Worm (Caenorhabditis elegans): Measurements from ENCODE around the gene nlp-27.

nlp-27 gene

ce11 chrV:4010170-4010569 lies 21.0 kb downstream of the nlp-27 start, which contains the start of gene srh-4:
srh-4 (plus strand) TSS chrV:4010470.
- TF ChIP-seq elt-1 (tag; optimal IDR thresholded peaks at IDR 0.05), result no peak
- no peak for TF ChIP-seq fos-1 (tag; optimal IDR thresholded peaks at IDR 0.05)
- no peak for TF ChIP-seq aly-2 (tag; optimal IDR thresholded peaks at IDR 0.05)
- no peak for TF ChIP-seq zag-1 (tag; optimal IDR thresholded peaks at IDR 0.05)
- no peak for TF ChIP-seq nhr-43 (tag; optimal IDR thresholded peaks at IDR 0.05; ENCODE audit: poor library complexity, severe bottlenecking)

ce11 chrV:4016780-4017179 lies 27.6 kb downstream of the nlp-27 start, which contains the start of gene srw-89:
srw-89 (plus strand) TSS chrV:4017080.
- TF ChIP-seq ceh-82 (tag; optimal IDR thresholded peaks at IDR 0.05) (no peak), aly-2 (tag; optimal IDR thresholded peaks at IDR 0.05) (no peak), ceh-9 (tag; optimal IDR thresholded peaks at IDR 0.05) (no peak), mdl-1 (tag; optimal IDR thresholded peaks at IDR 0.05) (no peak), eor-1 (tag; optimal IDR thresholded peaks at IDR 0.05) (no peak), ztf-11 (tag; optimal IDR thresholded peaks at IDR 0.05) (no peak), ceh-16 (tag; optimal IDR thresholded peaks at IDR 0.05) (no peak), sea-2 (GFP tag; optimal IDR thresholded peaks at IDR 0.05) (no peak), egl-27 (tag; optimal IDR thresholded peaks at IDR 0.05) (no peak), elt-2 (tag; optimal IDR thresholded peaks at IDR 0.05) (no peak), nfya-1 (tag; optimal IDR thresholded peaks at IDR 0.05; ENCODE audit: insufficient read depth) (no peak), mml-1 (tag; optimal IDR thresholded peaks at IDR 0.05) (no peak), nhr-11 (tag; optimal IDR thresholded peaks at IDR 0.05) (no peak), elt-1 (tag; optimal IDR thresholded peaks at IDR 0.05) (no peak), daf-12 (tag; optimal IDR thresholded peaks at IDR 0.05) (no peak), egl-5 (tag; optimal IDR thresholded peaks at IDR 0.05) (no peak), snpc-4 (tag; optimal IDR thresholded peaks at IDR 0.05) (no peak), fkh-2 (tag; optimal IDR thresholded peaks at IDR 0.05) (no peak), ceh-28 (tag; optimal IDR thresholded peaks at IDR 0.05) (no peak), nhr-77 (tag; optimal IDR thresholded peaks at IDR 0.05) (no peak)

ce11 chrV:4018591-4018990 lies 29.4 kb downstream of the nlp-27 start:
- TF ChIP-seq nfya-1 (tag; optimal IDR thresholded peaks at IDR 0.05; ENCODE audit: insufficient read depth), result no peak

- TF ChIP-seq skn-1 (tag; optimal IDR thresholded peaks at IDR 0.05) (no peak), lsy-12 (tag; optimal IDR thresholded peaks at IDR 0.05) (no peak), hmg-11 (tag; optimal IDR thresholded peaks at IDR 0.05) (no peak), sea-2 (GFP tag; optimal IDR thresholded peaks at IDR 0.05) (no peak), R02D3.7 (tag; optimal IDR thresholded peaks at IDR 0.05) (no peak), jun-1 (tag; optimal IDR thresholded peaks at IDR 0.05) (no peak), nfya-1 (tag; optimal IDR thresholded peaks at IDR 0.05; ENCODE audit: insufficient read depth) (no peak), nhr-43 (tag; optimal IDR thresholded peaks at IDR 0.05; ENCODE audit: poor library complexity, severe bottlenecking) (no peak), ztf-11 (tag; optimal IDR thresholded peaks at IDR 0.05) (no peak), ZK546.5 (tag; optimal IDR thresholded peaks at IDR 0.05) (no peak), pqm-1 (tag; optimal IDR thresholded peaks at IDR 0.05) (no peak), unc-39 (tag; optimal IDR thresholded peaks at IDR 0.05) (no peak), fos-1 (tag; optimal IDR thresholded peaks at IDR 0.05) (no peak), elt-2 (tag; optimal IDR thresholded peaks at IDR 0.05) (no peak), unc-62 (GFP tag; optimal IDR thresholded peaks at IDR 0.05) (no peak)
Measured at ce11 chrV:4019188-4019587, 30.0 kb downstream of the nlp-27 start, which contains the start of gene K09D9.3. K09D9.3 (plus strand) TSS chrV:4019488.

ce11 chrV:4021776-4022175 lies 32.6 kb downstream of the nlp-27 start, which contains the start of gene K09D9.14:
K09D9.14 (minus strand) TSS chrV:4021876.
- TF ChIP-seq ceh-28 (tag; optimal IDR thresholded peaks at IDR 0.05) (no peak), pha-4 (tag; optimal IDR thresholded peaks at IDR 0.05) (no peak), zag-1 (tag; optimal IDR thresholded peaks at IDR 0.05) (no peak), nhr-25 (tag; optimal IDR thresholded peaks at IDR 0.05) (no peak), snpc-4 (tag; optimal IDR thresholded peaks at IDR 0.05) (no peak), daf-12 (tag; optimal IDR thresholded peaks at IDR 0.05) (no peak), nhr-67 (tag; optimal IDR thresholded peaks at IDR 0.05) (no peak), egl-5 (tag; optimal IDR thresholded peaks at IDR 0.05) (no peak), nhr-237 (tag; optimal IDR thresholded peaks at IDR 0.05) (no peak), fkh-10 (GFP tag; optimal IDR thresholded peaks at IDR 0.05) (no peak), lsy-12 (tag; optimal IDR thresholded peaks at IDR 0.05) (no peak), ceh-16 (tag; optimal IDR thresholded peaks at IDR 0.05) (no peak)

Measured in whole organism, L3 larva.